Fruit fly (Drosophila melanogaster): ENCODE results near the gene CG44040.
A peak's percentile ranks its signal among the peaks of the same experiment; 100 is the strongest.

Gene CG44040

dm6 chr3R:15275158-15275623 is 45.0 kb upstream of the CG44040 start, which contains the start of the genes Cp190 and CG4338 (continued):
- TF ChIP-seq CG6854 (GFP tag; optimal IDR thresholded peaks at IDR 0.05) (peak; percentile 94), CG9139 (GFP tag; optimal IDR thresholded peaks at IDR 0.05) (no peak), cyc (GFP tag; optimal IDR thresholded peaks at IDR 0.05) (peak; percentile 97), pdm3 (GFP tag; optimal IDR thresholded peaks at IDR 0.05) (peak; percentile 97), Ets21C (GFP tag; optimal IDR thresholded peaks at IDR 0.05) (peak; percentile 94), CG6808 (GFP tag; optimal IDR thresholded peaks at IDR 0.05) (peak; percentile 98), dac (GFP tag; optimal IDR thresholded peaks at IDR 0.05) (peak; percentile 89), Met (GFP tag; optimal IDR thresholded peaks at IDR 0.05) (peak; percentile 96), Sox102F (GFP tag; optimal IDR thresholded peaks at IDR 0.05) (peak; percentile 79), CG8119 (GFP tag; IDR thresholded peaks at IDR 0.05) (peak; percentile 98), topi (GFP tag; optimal IDR thresholded peaks at IDR 0.05) (peak; percentile 97), CG7368 (GFP tag; optimal IDR thresholded peaks at IDR 0.05) (peak; percentile 96), CG15336 (GFP tag; IDR thresholded peaks at IDR 0.05) (peak; percentile 98), acj6 (GFP tag; optimal IDR thresholded peaks at IDR 0.05) (peak; percentile 97), CG6163 (GFP tag; IDR thresholded peaks at IDR 0.05) (peak; percentile 96)

DNA sequence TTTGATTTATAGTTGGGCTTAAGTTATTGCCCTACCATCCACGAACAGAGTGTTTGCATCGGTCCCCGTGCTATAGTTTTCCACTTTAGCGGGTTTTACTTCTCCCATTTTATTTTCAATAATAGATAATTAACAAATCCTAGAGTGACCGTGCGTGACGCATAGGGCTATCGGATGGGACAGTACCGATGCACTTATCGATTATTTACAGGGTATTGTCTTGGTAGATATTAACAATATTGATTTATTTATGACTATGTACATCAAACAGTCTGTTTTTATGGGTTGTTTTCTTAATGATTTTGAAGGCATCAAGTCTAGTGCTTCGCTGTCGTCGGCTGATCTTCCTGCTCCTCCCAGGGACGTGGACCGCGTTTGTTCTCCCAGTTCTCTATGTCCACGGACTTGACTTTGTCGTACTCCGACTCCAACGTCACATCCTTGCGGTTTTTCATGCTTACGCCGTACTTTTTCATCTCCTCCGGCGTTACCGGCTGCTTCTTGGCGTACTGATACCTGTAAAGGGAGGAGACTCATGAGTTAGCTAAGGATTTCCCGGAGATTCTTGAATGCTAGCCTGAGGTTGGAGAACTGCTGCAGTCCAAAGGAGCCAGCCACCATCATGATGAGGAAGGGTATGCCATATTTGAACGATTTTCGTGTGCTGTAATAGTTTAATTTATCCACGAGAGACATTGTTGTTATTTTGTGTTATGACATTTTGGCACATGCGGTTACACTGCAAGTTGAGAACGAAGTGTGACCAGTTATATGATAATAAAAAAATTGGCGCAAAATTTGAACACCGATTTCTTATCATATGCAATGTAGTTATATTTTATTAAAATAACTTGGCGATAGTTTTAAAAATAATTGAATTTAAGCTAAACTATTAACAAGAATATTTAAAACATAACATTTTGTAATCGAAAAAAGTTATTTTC is 42.0 kb upstream of the CG44040 start, which contains the start of the genes MRG15 and Tm1:
Gene MRG15 (minus strand): TSS at position 184 of the 944 bp plus-strand sequence.
Gene Tm1 (plus strand): TSS at position 295 of the 944 bp plus-strand sequence.
- TF ChIP-seq lz (GFP tag; optimal IDR thresholded peaks at IDR 0.05), result no peak
- peak; percentile 10 for TF ChIP-seq Sox14 (GFP tag; optimal IDR thresholded peaks at IDR 0.05)
- TF ChIP-seq CG11762 (GFP tag; optimal IDR thresholded peaks at IDR 0.05; ENCODE audit: insufficient read depth), result no peak
- no peak for TF ChIP-seq salr (GFP tag; optimal IDR thresholded peaks at IDR 0.05)
- TF ChIP-seq CG1621 (tag; optimal IDR thresholded peaks at IDR 0.05), result no peak
- no peak for TF ChIP-seq CG7368 (GFP tag; optimal IDR thresholded peaks at IDR 0.05)
- peak; percentile 1 for TF ChIP-seq Hr39 (GFP tag; optimal IDR thresholded peaks at IDR 0.05)
- TF ChIP-seq dsx (GFP tag; optimal IDR thresholded peaks at IDR 0.05; ENCODE audit: poor library complexity, severe bottlenecking), result peak; percentile 91
- no peak for TF ChIP-seq Eip93F (GFP tag; optimal IDR thresholded peaks at IDR 0.05)
- peak; percentile 10 for TF ChIP-seq svp (GFP tag)
- TF ChIP-seq CG16779 (tag; optimal IDR thresholded peaks at IDR 0.05), result no peak
- no peak for TF ChIP-seq CG6163 (GFP tag; IDR thresholded peaks at IDR 0.05)
- peak; percentile 31 for TF ChIP-seq fkh (GFP tag; optimal IDR thresholded peaks at IDR 0.05)
- no peak for TF ChIP-seq CG34406 (GFP tag; optimal IDR thresholded peaks at IDR 0.05)
- no peak for TF ChIP-seq CG6276 (GFP tag; optimal IDR thresholded peaks at IDR 0.05)
- no peak for TF ChIP-seq dac (GFP tag; optimal IDR thresholded peaks at IDR 0.05)
- TF ChIP-seq esn (GFP tag; optimal IDR thresholded peaks at IDR 0.05), result no peak
- TF ChIP-seq vri (GFP tag; optimal IDR thresholded peaks at IDR 0.05), result peak; percentile 57
- TF ChIP-seq Eip78C (GFP tag), result peak; percentile 56
- TF ChIP-seq CG6792 (GFP tag; optimal IDR thresholded peaks at IDR 0.05), result no peak
- no peak for TF ChIP-seq OdsH (GFP tag; optimal IDR thresholded peaks at IDR 0.05)
- TF ChIP-seq Blimp-1 (GFP tag; optimal IDR thresholded peaks at IDR 0.05), result no peak

DNA sequence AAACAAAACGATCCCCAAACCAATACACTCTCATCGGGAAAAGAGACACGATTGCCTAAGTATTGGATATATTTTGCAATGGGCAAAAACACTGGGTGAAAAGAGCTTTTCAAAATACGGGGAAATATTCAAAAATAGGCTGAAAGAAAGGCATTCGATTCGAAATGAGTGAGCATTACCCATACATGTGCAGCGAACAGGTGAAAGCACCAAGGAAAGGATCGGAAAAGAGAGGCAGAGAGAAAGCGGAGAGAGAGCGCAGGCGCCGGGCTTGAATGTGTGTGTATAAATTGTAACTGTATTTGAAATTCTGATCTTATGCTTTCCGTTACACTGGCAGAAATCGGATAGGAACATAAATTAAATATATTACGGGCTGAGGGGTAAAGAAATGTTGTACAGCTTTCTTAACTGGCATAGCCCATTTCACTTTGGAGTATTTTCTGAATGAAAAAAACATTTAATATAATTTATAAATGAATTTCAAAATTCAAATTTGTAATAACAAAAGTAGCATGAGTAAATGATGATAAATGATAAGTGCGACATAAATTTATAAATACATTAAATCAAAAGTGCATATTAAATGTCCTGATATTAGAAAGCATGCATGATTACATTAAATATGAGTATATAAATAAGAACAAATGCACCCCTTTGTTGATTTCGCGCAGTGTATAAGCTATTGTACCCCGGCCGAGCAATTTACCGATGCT is 39.4 kb upstream of the CG44040 start:
- TF ChIP-seq CG9139 (GFP tag; optimal IDR thresholded peaks at IDR 0.05) (no peak), Eip75B (GFP tag; optimal IDR thresholded peaks at IDR 0.05) (peak; percentile 58), CG16779 (tag; optimal IDR thresholded peaks at IDR 0.05) (no peak), Smox (GFP tag; optimal IDR thresholded peaks at IDR 0.05) (peak; percentile 73), fkh (GFP tag; optimal IDR thresholded peaks at IDR 0.05) (peak; percentile 46), dac (GFP tag; optimal IDR thresholded peaks at IDR 0.05) (peak; percentile 7), vri (GFP tag; optimal IDR thresholded peaks at IDR 0.05) (peak; percentile 7), CG7368 (GFP tag; optimal IDR thresholded peaks at IDR 0.05) (peak; percentile 27), Eip78C (GFP tag) (peak; percentile 91), CG8119 (GFP tag; IDR thresholded peaks at IDR 0.05) (peak; percentile 58), Met (GFP tag; optimal IDR thresholded peaks at IDR 0.05) (peak; percentile 80), Ets96B (tag; optimal IDR thresholded peaks at IDR 0.05) (peak; percentile 9), CG11902 (GFP tag; optimal IDR thresholded peaks at IDR 0.05) (peak; percentile 39), CG1621 (tag; optimal IDR thresholded peaks at IDR 0.05) (no peak), CG10669 (GFP tag; optimal IDR thresholded peaks at IDR 0.05) (no peak), Ets21C (GFP tag; optimal IDR thresholded peaks at IDR 0.05) (peak; percentile 52), Sox15 (GFP tag; optimal IDR thresholded peaks at IDR 0.05) (peak; percentile 47), CG6276 (GFP tag; optimal IDR thresholded peaks at IDR 0.05) (peak; percentile 67), Hr38 (GFP tag; optimal IDR thresholded peaks at IDR 0.05) (no peak), dsx (GFP tag; optimal IDR thresholded peaks at IDR 0.05; ENCODE audit: poor library complexity, severe bottlenecking) (peak; percentile 15), Sox14 (GFP tag; optimal IDR thresholded peaks at IDR 0.05) (peak; percentile 57), CG8319 (GFP tag; optimal IDR thresholded peaks at IDR 0.05) (peak; percentile 54), pdm3 (GFP tag; optimal IDR thresholded peaks at IDR 0.05) (peak; percentile 67), Sox102F (GFP tag; optimal IDR thresholded peaks at IDR 0.05) (peak; percentile 78)
